Fruit fly (Drosophila melanogaster): ENCODE measurements around the gene BORCS6.

Gene BORCS6

dm6 chr3L:540089-540407 lies 603 bp upstream of the BORCS6 start:
- peak; percentile 37 for TF ChIP-seq CG9139 (GFP tag; optimal IDR thresholded peaks at IDR 0.05)
- peak; percentile 60 to 77 for TF ChIP-seq ss (GFP tag; optimal IDR thresholded peaks at IDR 0.05)
- TF ChIP-seq Blimp-1 (GFP tag; optimal IDR thresholded peaks at IDR 0.05) = peak; percentile 5
- TF ChIP-seq Hr4 (GFP tag; optimal IDR thresholded peaks at IDR 0.05) = no peak
- TF ChIP-seq CG6808 (GFP tag; optimal IDR thresholded peaks at IDR 0.05) = peak; percentile 69
- TF ChIP-seq CG6276 (GFP tag; optimal IDR thresholded peaks at IDR 0.05) = peak; percentile 49

dm6 chr3L:542863-543635 lies 2.4 kb downstream of the BORCS6 start, which contains the start of the genes Cypl and Hipk:
Gene Cypl (minus strand): TSS chr3L:542931.
Gene Hipk (plus strand): TSS chr3L:543060.
- TF ChIP-seq CG6792 (GFP tag; optimal IDR thresholded peaks at IDR 0.05) = no peak
- TF ChIP-seq CG10669 (GFP tag; optimal IDR thresholded peaks at IDR 0.05) = no peak
- peak; percentile 58; the same call in 2 of the 3 replicates for TF ChIP-seq CG8119 (GFP tag; IDR thresholded peaks at IDR 0.05)
- TF ChIP-seq Hr4 (GFP tag; optimal IDR thresholded peaks at IDR 0.05) = peak; percentile 7
- TF ChIP-seq CG11902 (GFP tag; optimal IDR thresholded peaks at IDR 0.05) = no peak
- peak; percentile 40 for TF ChIP-seq CG6276 (GFP tag; optimal IDR thresholded peaks at IDR 0.05)
- TF ChIP-seq salr (GFP tag; optimal IDR thresholded peaks at IDR 0.05) = no peak
- peak; percentile 14 for TF ChIP-seq CG7368 (GFP tag; optimal IDR thresholded peaks at IDR 0.05)
- TF ChIP-seq Sox102F (GFP tag; optimal IDR thresholded peaks at IDR 0.05) = peak; percentile 36
- no peak for TF ChIP-seq Hr38 (GFP tag; optimal IDR thresholded peaks at IDR 0.05)
- TF ChIP-seq cyc (GFP tag; optimal IDR thresholded peaks at IDR 0.05) = peak; percentile 3
- TF ChIP-seq pdm3 (GFP tag; optimal IDR thresholded peaks at IDR 0.05) = peak; percentile 28
- no peak for TF ChIP-seq svp (GFP tag)
- peak; percentile 43 for TF ChIP-seq Met (GFP tag; optimal IDR thresholded peaks at IDR 0.05)
- peak; percentile 54 for TF ChIP-seq esn (GFP tag; optimal IDR thresholded peaks at IDR 0.05)
- peak; percentile 57 for TF ChIP-seq fd85E (GFP tag; optimal IDR thresholded peaks at IDR 0.05)
- peak; percentile 21; the same call in 2 of the 3 replicates for TF ChIP-seq CG6163 (GFP tag; IDR thresholded peaks at IDR 0.05)
- peak; percentile 46 for TF ChIP-seq CG3919 (GFP tag; optimal IDR thresholded peaks at IDR 0.05)
- peak; percentile 57 for TF ChIP-seq Sox14 (GFP tag; optimal IDR thresholded peaks at IDR 0.05)
- peak; percentile 47 for TF ChIP-seq topi (GFP tag; optimal IDR thresholded peaks at IDR 0.05)
- peak; percentile 34 for TF ChIP-seq CG9139 (GFP tag; optimal IDR thresholded peaks at IDR 0.05)
- no peak for TF ChIP-seq Sox15 (GFP tag; optimal IDR thresholded peaks at IDR 0.05)
- TF ChIP-seq lz (GFP tag; optimal IDR thresholded peaks at IDR 0.05) = peak; percentile 13
- peak; percentile 87 for TF ChIP-seq Eip93F (GFP tag; optimal IDR thresholded peaks at IDR 0.05)
- TF ChIP-seq fkh (GFP tag; optimal IDR thresholded peaks at IDR 0.05) = peak; percentile 96
- no peak for TF ChIP-seq CG11762 (GFP tag; optimal IDR thresholded peaks at IDR 0.05; ENCODE audit: insufficient read depth)
- no peak; the same call in 1 of the 2 replicates for TF ChIP-seq CG15336 (GFP tag; IDR thresholded peaks at IDR 0.05)
- TF ChIP-seq CG11294 (GFP tag; IDR thresholded peaks at IDR 0.05) = no peak
- peak; percentile 50 for TF ChIP-seq net (GFP tag; optimal IDR thresholded peaks at IDR 0.05)
- TF ChIP-seq dsx (GFP tag; optimal IDR thresholded peaks at IDR 0.05; ENCODE audit: poor library complexity, severe bottlenecking) = peak; percentile 26
- peak; percentile 72 for TF ChIP-seq Lpt (GFP tag; optimal IDR thresholded peaks at IDR 0.05)
- TF ChIP-seq CG31627 (GFP tag; optimal IDR thresholded peaks at IDR 0.05) = no peak
- TF ChIP-seq CG6808 (GFP tag; optimal IDR thresholded peaks at IDR 0.05) = peak; percentile 29
- TF ChIP-seq spab (GFP tag; optimal IDR thresholded peaks at IDR 0.05) = no peak
- no peak for TF ChIP-seq fd59A (GFP tag; optimal IDR thresholded peaks at IDR 0.05)
- TF ChIP-seq eg (GFP tag; IDR thresholded peaks at IDR 0.05) = 0 out of 3 replicates have a peak, but pooled peaks have one; percentile 24
- TF ChIP-seq Ets21C (GFP tag; optimal IDR thresholded peaks at IDR 0.05) = no peak
- no peak for TF ChIP-seq CG4318 (GFP tag; optimal IDR thresholded peaks at IDR 0.05)
- no peak for TF ChIP-seq acj6 (GFP tag; optimal IDR thresholded peaks at IDR 0.05)
- no peak for TF ChIP-seq OdsH (GFP tag; optimal IDR thresholded peaks at IDR 0.05)
- TF ChIP-seq CG16779 (tag; optimal IDR thresholded peaks at IDR 0.05) = peak; percentile 51
- TF ChIP-seq Eip75B (GFP tag; optimal IDR thresholded peaks at IDR 0.05) = peak; percentile 67
- no peak for TF ChIP-seq Ets96B (tag; optimal IDR thresholded peaks at IDR 0.05)
- no peak for TF ChIP-seq CG10631 (GFP tag; optimal IDR thresholded peaks at IDR 0.05)
- TF ChIP-seq CG3032 (tag; optimal IDR thresholded peaks at IDR 0.05) = no peak
- TF ChIP-seq Gug (GFP tag; IDR thresholded peaks at IDR 0.05) = no peak
- peak; percentile 44 to 77 for TF ChIP-seq ss (GFP tag; optimal IDR thresholded peaks at IDR 0.05)
